Worm (Caenorhabditis elegans) whole organism, L4 larva: ENCODE data around the gene obr-1.

Source experiments
- D1046.2 ChIP-seq: fragments of 200-800 bp; sonication (Bioruptor generic); IDR thresholded peaks from 2 replicates; pipeline ENCODE4 v1.3.6; 2022; ENCODE audit warnings: missing genetic modification characterization, missing compliant biosample characterization
- F26F4.8 ChIP-seq: fragments of 200-800 bp; sonication (Bioruptor generic); conservative IDR thresholded peaks from 2 replicates; pipeline ENCODE4 v1.3.6; 2022; ENCODE audit warnings: missing genetic modification characterization, missing compliant biosample characterization
- F49E8.2 ChIP-seq: sonication (generic microtip); optimal IDR thresholded peaks from 2 replicates; lab custom pipeline; 2016; ENCODE audit warnings: missing compliant biosample characterization, mild to moderate bottlenecking, missing genetic modification characterization, borderline replicate concordance
- aha-1 ChIP-seq: fragments of 150-350 bp; peaks from one replicate; lab custom pipeline; 2014; ENCODE audit warnings: missing biosample characterization, missing genetic modification characterization
- ama-1 ChIP-seq: fragments of 150-350 bp; optimal IDR thresholded peaks from 2 replicates; lab custom pipeline; 2014; ENCODE audit warnings: inconsistent platforms, mixed read lengths
- ceh-44 ChIP-seq: fragments of 200-800 bp; sonication (Bioruptor generic); IDR thresholded peaks from 2 replicates; pipeline ENCODE4 v1.3.6; 2022; ENCODE audit warnings: missing genetic modification reagents, missing genetic modification characterization, missing compliant biosample characterization
- ceh-82 ChIP-seq: sonication (generic microtip); optimal IDR thresholded peaks from 2 replicates; lab custom pipeline; 2017; ENCODE audit warnings: missing biosample characterization, missing genetic modification characterization
- daf-16 ChIP-seq, 3 experiments: sonication (generic microtip); optimal IDR thresholded peaks; 2 replicates each; lab custom pipeline; 2016 to 2017; ENCODE audit warnings: missing genetic modification characterization in 3 of 3, missing genetic modification reagents in 3 of 3, mild to moderate bottlenecking in 2 of 3, missing compliant biosample characterization in 2 of 3, missing biosample characterization in 1 of 3, moderate library complexity in 1 of 3
- dmd-6 ChIP-seq: fragments of 200-800 bp; sonication (Bioruptor generic); IDR thresholded peaks from 2 replicates; pipeline ENCODE4 v1.3.6; 2022; ENCODE audit warnings: missing genetic modification reagents, missing genetic modification characterization, missing compliant biosample characterization
- dpl-1 ChIP-seq: fragments of 150-350 bp; optimal IDR thresholded peaks from 2 replicates; lab custom pipeline; 2014; ENCODE audit warnings: missing biosample characterization, missing genetic modification reagents, missing genetic modification characterization
- duxl-1 ChIP-seq: sonication (generic microtip); optimal IDR thresholded peaks from 2 replicates; lab custom pipeline; 2016; ENCODE audit warnings: mild to moderate bottlenecking, missing genetic modification characterization, moderate library complexity, missing compliant biosample characterization; ENCODE audit not compliant: poor library complexity
- hif-1 ChIP-seq, 2 experiments: sonication (generic microtip); optimal IDR thresholded peaks; 2 replicates each; lab custom pipeline; 2016 to 2017; ENCODE audit warnings: missing compliant biosample characterization in 2 of 2, missing genetic modification characterization in 2 of 2, missing genetic modification reagents in 2 of 2, missing genotype in 2 of 2, mild to moderate bottlenecking in 1 of 2
- hlh-11 ChIP-seq: fragments of 200-800 bp; sonication (Bioruptor generic); optimal IDR thresholded peaks from 2 replicates; lab custom pipeline; 2018; ENCODE audit warnings: mild to moderate bottlenecking, missing genetic modification characterization, missing compliant biosample characterization
- hlh-30 ChIP-seq: sonication (generic microtip); optimal IDR thresholded peaks from 2 replicates; lab custom pipeline; 2017; ENCODE audit warnings: antibody characterized with exemption, mild to moderate bottlenecking, missing genetic modification characterization, missing compliant biosample characterization; ENCODE audit not compliant: insufficient read depth
- lin-13 ChIP-seq: fragments of 150-350 bp; optimal IDR thresholded peaks from 2 replicates; lab custom pipeline; 2014; ENCODE audit warnings: missing biosample characterization, missing genetic modification reagents, missing genetic modification characterization
- lin-38 ChIP-seq: fragments of 200-800 bp; sonication (Bioruptor generic); IDR thresholded peaks from 2 replicates; pipeline ENCODE4 v1.3.6; 2022; ENCODE audit warnings: missing genetic modification reagents, missing genetic modification characterization, missing compliant biosample characterization
- madf-5 ChIP-seq, 2 experiments: fragments of 200-800 bp; sonication (Bioruptor generic); IDR thresholded peaks; 2 replicates each; pipeline ENCODE4 v1.3.6; 2022; ENCODE audit warnings: missing compliant biosample characterization in 2 of 2, missing genetic modification characterization in 2 of 2
- mdl-1 ChIP-seq, 2 experiments: fragments of 150-350 bp in 1 of 2; sonication (generic microtip) in 1 of 2; optimal IDR thresholded peaks; 2 replicates each; lab custom pipeline; 2014 to 2017; ENCODE audit warnings: missing biosample characterization in 2 of 2, missing genetic modification characterization in 2 of 2
- mdt-29 ChIP-seq: fragments of 200-800 bp; sonication (Bioruptor generic); IDR thresholded peaks from 2 replicates; pipeline ENCODE4 v1.3.6; 2022; ENCODE audit warnings: missing genetic modification reagents, missing genetic modification characterization, missing compliant biosample characterization
- mes-2 ChIP-seq: sonication (generic microtip); optimal IDR thresholded peaks from 2 replicates; lab custom pipeline; 2016; ENCODE audit warnings: missing genotype, mild to moderate bottlenecking, missing genetic modification characterization, missing compliant biosample characterization; ENCODE audit not compliant: poor library complexity, severe bottlenecking
- nhr-10 ChIP-seq: fragments of 150-350 bp; optimal IDR thresholded peaks from 2 replicates; lab custom pipeline; 2014; ENCODE audit warnings: missing biosample characterization, missing genetic modification characterization
- nhr-11 ChIP-seq: fragments of 150-350 bp; optimal IDR thresholded peaks from 2 replicates; lab custom pipeline; 2014; ENCODE audit warnings: missing biosample characterization, missing genetic modification characterization
- nhr-28 ChIP-seq: fragments of 150-350 bp; optimal IDR thresholded peaks from 2 replicates; lab custom pipeline; 2014; ENCODE audit warnings: missing biosample characterization, missing genetic modification characterization
- nhr-6 ChIP-seq: fragments of 150-350 bp; optimal IDR thresholded peaks from 2 replicates; lab custom pipeline; 2014; ENCODE audit warnings: missing biosample characterization, missing genetic modification characterization
- nhr-76 ChIP-seq: fragments of 150-350 bp; optimal IDR thresholded peaks from 2 replicates; lab custom pipeline; 2014; ENCODE audit warnings: missing biosample characterization, missing genetic modification characterization
- nhr-77 ChIP-seq: fragments of 150-350 bp; optimal IDR thresholded peaks from 2 replicates; lab custom pipeline; 2014; ENCODE audit warnings: missing biosample characterization, missing genetic modification characterization
- php-3 ChIP-seq: fragments of 200-800 bp; sonication (Bioruptor generic); IDR thresholded peaks from 2 replicates; pipeline ENCODE4 v1.3.6; 2022; ENCODE audit warnings: missing genetic modification reagents, missing genetic modification characterization, missing compliant biosample characterization
- pqm-1 ChIP-seq: sonication (generic microtip); optimal IDR thresholded peaks from 2 replicates; lab custom pipeline; 2017; ENCODE audit warnings: missing biosample characterization, missing genetic modification characterization
- saeg-2 ChIP-seq: fragments of 200-800 bp; sonication (Bioruptor generic); IDR thresholded peaks from 2 replicates; pipeline ENCODE4 v1.3.6; 2022; ENCODE audit warnings: missing genetic modification reagents, missing genetic modification characterization, missing compliant biosample characterization
- snpc-1.2 ChIP-seq: fragments of 200-800 bp; sonication (Bioruptor generic); IDR thresholded peaks from 2 replicates; pipeline ENCODE4 v1.3.6; 2022; ENCODE audit warnings: missing genetic modification reagents, missing genetic modification characterization, missing compliant biosample characterization
- tag-97 ChIP-seq: fragments of 200-800 bp; sonication (Bioruptor generic); IDR thresholded peaks from 2 replicates; pipeline ENCODE4 v1.3.6; 2022; ENCODE audit warnings: missing genetic modification characterization, missing compliant biosample characterization
- tra-1 ChIP-seq: fragments of 200-800 bp; sonication (Bioruptor generic); IDR thresholded peaks from 2 replicates; pipeline ENCODE4 v1.3.6; 2022; ENCODE audit warnings: missing genetic modification reagents, missing genetic modification characterization, missing compliant biosample characterization
- unc-62 ChIP-seq, 3 experiments: fragments of 150-350 bp in 1 of 3; sonication (generic microtip); optimal IDR thresholded peaks in 2 of 3; peaks in 1 of 3; 1 replicate in 1 of 3; 2 replicates in 2 of 3; lab custom pipeline; 2014 to 2017; ENCODE audit warnings: missing biosample characterization in 3 of 3, missing genetic modification characterization in 3 of 3, missing genetic modification reagents in 3 of 3, missing genotype in 1 of 3
- zip-2 ChIP-seq: fragments of 150-350 bp; optimal IDR thresholded peaks from 2 replicates; lab custom pipeline; 2014; ENCODE audit warnings: missing biosample characterization, missing genetic modification characterization

obr-1 gene

ce11 chrIII:11240776-11241175 lies 29.9 kb downstream of the obr-1 start (continued):
- TF ChIP-seq nhr-28 (tag; lab: Kevin White, UChicago) (peak; percentile 85), nhr-10 (no peak), unc-62 (GFP tag; optimal IDR thresholded peaks at IDR 0.05 in 1 of 2; lab: Kevin White, UChicago) (peak in 1 of 2 experiments; percentile 16), unc-62 (tag; optimal IDR thresholded peaks at IDR 0.05; lab: Kevin White, UChicago) (no peak), nhr-6 (tag; lab: Kevin White, UChicago) (peak; percentile 35), pqm-1 (tag; lab: Kevin White, UChicago) (peak; percentile 21), F49E8.2 (no peak), tra-1 (GFP tag; lab: Robert Waterston, UW) (no peak), madf-5 (GFP tag; IDR thresholded peaks at IDR 0.05; lab: Robert Waterston, UW) (no peak), dpl-1 (GFP tag; lab: Kevin White, UChicago) (no peak), hif-1 (tag; optimal IDR thresholded peaks at IDR 0.05; lab: Kevin White, UChicago) (no peak), mdt-29 (GFP tag; lab: Robert Waterston, UW) (no peak), zip-2 (tag; lab: Kevin White, UChicago) (no peak), F26F4.8 (GFP tag; lab: Robert Waterston, UW) (no peak), lin-38 (GFP tag; lab: Robert Waterston, UW) (no peak), nhr-11 (no peak), saeg-2 (GFP tag; lab: Robert Waterston, UW) (no peak)
- TF ChIP-seq, all 104 proteins: peak for 11

- TF ChIP-seq aha-1 (tag; lab: Kevin White, UChicago) (peak; percentile 85), ceh-82 (no peak), tag-97 (GFP tag; lab: Robert Waterston, UW) (no peak)
Measured at ce11 chrIII:11238790-11239189, 31.9 kb downstream of the obr-1 start.

DNA sequence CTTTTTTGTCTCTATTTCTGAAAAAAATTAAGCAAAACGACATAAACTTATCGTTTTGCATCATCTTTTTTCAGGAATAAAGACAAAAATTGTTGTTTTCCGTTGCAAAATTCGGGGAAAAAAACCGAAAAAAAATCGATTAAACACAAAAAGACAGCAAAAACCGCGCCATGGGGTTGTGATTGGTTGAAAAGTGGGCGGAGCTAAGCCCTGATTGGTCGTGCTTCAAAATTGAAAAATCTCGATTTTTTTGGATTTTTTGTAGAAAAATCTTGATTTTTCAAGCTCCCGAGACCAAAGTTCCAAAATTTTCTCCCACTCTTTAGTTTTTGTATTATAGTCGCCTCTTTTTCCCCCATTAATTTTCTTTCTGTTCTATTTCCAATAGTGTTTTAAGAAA lies 32.4 kb downstream of the obr-1 start:
- no peak for TF ChIP-seq snpc-1.2 (GFP tag; lab: Robert Waterston, UW)
- 0 out of 2 replicates have a peak, but pooled peaks have one; percentile 19 for TF ChIP-seq lin-38 (GFP tag; lab: Robert Waterston, UW)

- TF ChIP-seq mdl-1 (tag; optimal IDR thresholded peaks at IDR 0.05; lab: Kevin White, UChicago) (no peak), D1046.2 (no peak), hlh-30 (tag; lab: Kevin White, UChicago) (peak; percentile 21)
- TF ChIP-seq, all 104 proteins: peak for 1
Measured at ce11 chrIII:11237741-11238140, 33.0 kb downstream of the obr-1 start.

DNA sequence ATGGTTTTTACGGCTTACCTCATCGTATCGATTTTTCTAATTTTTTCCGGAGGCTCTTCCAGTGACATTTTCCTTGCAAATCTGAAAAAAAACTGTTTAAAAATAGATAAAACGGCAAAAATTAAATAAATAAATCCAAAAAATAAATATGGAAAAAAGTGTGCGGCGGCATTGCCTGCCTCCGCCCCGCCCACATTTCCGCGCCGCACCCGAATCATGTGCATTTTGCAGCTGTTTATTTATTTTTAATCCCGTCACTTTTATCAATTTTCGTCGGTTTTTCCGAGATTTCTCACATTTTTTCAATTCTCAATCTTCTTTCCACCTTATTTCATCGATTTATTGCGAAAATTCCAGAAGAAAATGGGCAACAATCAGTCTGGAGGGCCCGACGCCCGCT lies 33.9 kb downstream of the obr-1 start, which contains the start of the genes Y47D3A.14 and aakb-2:
TSS of gene Y47D3A.14 (minus strand) at position 81 of the 400 bp plus-strand sequence.
TSS of gene aakb-2 (plus strand) at position 356 of the 400 bp plus-strand sequence.
- peak; percentile 21 for TF ChIP-seq nhr-28 (tag; lab: Kevin White, UChicago)
- no peak for TF ChIP-seq duxl-1 (tag; lab: Kevin White, UChicago)
- peak in 1 of 2 experiments; percentile 49 for TF ChIP-seq mdl-1 (tag; optimal IDR thresholded peaks at IDR 0.05; lab: Kevin White, UChicago)
- TF ChIP-seq ceh-44 (GFP tag; lab: Robert Waterston, UW) = no peak
- no peak for TF ChIP-seq php-3
- TF ChIP-seq hlh-30 (tag; lab: Kevin White, UChicago) = peak; percentile 96
- peak; percentile 57 for TF ChIP-seq dpl-1 (GFP tag; lab: Kevin White, UChicago)
- TF ChIP-seq daf-16 (GFP tag; optimal IDR thresholded peaks at IDR 0.05; lab: Kevin White, UChicago) = peak in 1 of 2 experiments; percentile 7
- peak; percentile 68 for TF ChIP-seq daf-16 (tag; optimal IDR thresholded peaks at IDR 0.05; lab: Kevin White, UChicago)
- TF ChIP-seq F49E8.2 = no peak
- no peak for TF ChIP-seq nhr-76 (tag; lab: Kevin White, UChicago)
- TF ChIP-seq hlh-11 (tag; lab: Kevin White, UChicago) = peak; percentile 91
- peak; percentile 32; the same call in 1 of the 2 replicates for TF ChIP-seq dmd-6
- TF ChIP-seq mes-2 = peak; percentile 86
- TF ChIP-seq ama-1 (lab: Kevin White, UChicago) = peak; percentile 22
- peak; percentile 46 for TF ChIP-seq lin-13 (GFP tag; lab: Kevin White, UChicago)
- TF ChIP-seq hif-1 (tag; optimal IDR thresholded peaks at IDR 0.05; lab: Kevin White, UChicago) = peak in 1 of 2 experiments; percentile 53
- peak; percentile 51 for TF ChIP-seq lin-38 (GFP tag; lab: Robert Waterston, UW)
- peak; percentile 54 for TF ChIP-seq nhr-77
